Fruit fly (Drosophila melanogaster): ENCODE results near the gene Tmem43.

Gene Tmem43

DNA sequence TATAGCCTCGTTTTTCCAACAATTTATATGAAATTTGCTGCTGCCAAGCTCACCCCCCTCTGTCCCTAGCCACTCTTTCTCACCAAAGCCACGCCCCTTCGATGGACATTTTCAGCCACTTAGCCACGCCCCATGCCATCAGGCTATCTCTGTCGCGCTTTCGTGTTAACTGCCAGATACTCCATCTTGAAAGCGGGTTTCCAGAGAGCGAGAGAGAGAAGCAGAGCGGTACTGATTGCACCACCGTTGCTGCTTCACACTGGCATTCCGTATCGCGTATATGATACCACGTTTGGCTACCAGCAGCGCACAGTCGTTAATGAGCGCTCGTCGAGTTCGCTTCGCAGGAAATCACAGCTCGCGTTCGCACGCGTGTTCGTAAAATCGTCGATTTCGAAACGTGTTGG, 33.0 kb upstream of the Tmem43 start, which contains the start of gene exex (continued):
- TF ChIP-seq pzg (GFP tag; optimal IDR thresholded peaks at IDR 0.05) (no peak), Atf3 (GFP tag; optimal IDR thresholded peaks at IDR 0.05) (no peak), Awh (GFP tag; IDR thresholded peaks at IDR 0.05) (0 out of 2 replicates have a peak, but pooled peaks have one; percentile 26), H2.0 (GFP tag; IDR thresholded peaks at IDR 0.05) (no peak), CG4617 (GFP tag; optimal IDR thresholded peaks at IDR 0.05; ENCODE audit: borderline replicate concordance) (no peak), tll (GFP tag; optimal IDR thresholded peaks at IDR 0.05) (no peak), grau (tag; optimal IDR thresholded peaks at IDR 0.05) (no peak), pum (GFP tag; optimal IDR thresholded peaks at IDR 0.05) (no peak), NC2β (GFP tag; optimal IDR thresholded peaks at IDR 0.05) (no peak), CG7786 (GFP tag; optimal IDR thresholded peaks at IDR 0.05) (no peak), CG9876 (GFP tag; optimal IDR thresholded peaks at IDR 0.05) (no peak), pnt (GFP tag; optimal IDR thresholded peaks at IDR 0.05) (no peak), CG11247 (GFP tag; IDR thresholded peaks at IDR 0.05) (no peak), inv (GFP tag; IDR thresholded peaks at IDR 0.05; ENCODE audit: partially characterized antibody) (no peak), CHES-1-like (GFP tag; optimal IDR thresholded peaks at IDR 0.05) (no peak), pfk (GFP tag; optimal IDR thresholded peaks at IDR 0.05) (no peak), CG10321 (GFP tag; IDR thresholded peaks at IDR 0.05) (peak; percentile 92), Dll (GFP tag; IDR thresholded peaks at IDR 0.05; ENCODE audit: partially characterized antibody) (no peak), CG8765 (GFP tag; IDR thresholded peaks at IDR 0.05) (no peak), CG12942 (GFP tag; optimal IDR thresholded peaks at IDR 0.05) (no peak), Usf (GFP tag; optimal IDR thresholded peaks at IDR 0.05) (no peak), Nf-YB (GFP tag; optimal IDR thresholded peaks at IDR 0.05) (peak; percentile 94), Lim3 (GFP tag; IDR thresholded peaks at IDR 0.05) (no peak), CG12236 (GFP tag; optimal IDR thresholded peaks at IDR 0.05) (no peak), CG6654 (GFP tag; optimal IDR thresholded peaks at IDR 0.05) (no peak), oc (tag; optimal IDR thresholded peaks at IDR 0.05) (peak; percentile 14), CG17328 (GFP tag; IDR thresholded peaks at IDR 0.05) (no peak), fru (optimal IDR thresholded peaks at IDR 0.05) (no peak), esg (GFP tag; conservative IDR thresholded peaks at IDR 0.05) (no peak), CG6854 (GFP tag; optimal IDR thresholded peaks at IDR 0.05) (no peak), CG15479 (GFP tag; optimal IDR thresholded peaks at IDR 0.05) (peak; percentile 15), emc (GFP tag; optimal IDR thresholded peaks at IDR 0.05) (no peak), nom (GFP tag; optimal IDR thresholded peaks at IDR 0.05) (no peak), Dfd (GFP tag; optimal IDR thresholded peaks at IDR 0.05) (no peak), CG4360 (GFP tag; IDR thresholded peaks at IDR 0.05) (no peak), Vsx1 (GFP tag; optimal IDR thresholded peaks at IDR 0.05) (peak; percentile 55), CG6254 (GFP tag; optimal IDR thresholded peaks at IDR 0.05) (no peak), CTCF (GFP tag; optimal IDR thresholded peaks at IDR 0.05) (no peak), CG2712 (tag; optimal IDR thresholded peaks at IDR 0.05) (peak; percentile 14), CG18619 (GFP tag; optimal IDR thresholded peaks at IDR 0.05) (no peak), Trl (optimal IDR thresholded peaks at IDR 0.05) (peak; percentile 61 to 80), Trl (GFP tag; optimal IDR thresholded peaks at IDR 0.05) (peak; percentile 23), kni (GFP tag; optimal IDR thresholded peaks at IDR 0.05) (peak; percentile 58), Sox102F (GFP tag; optimal IDR thresholded peaks at IDR 0.05) (no peak), Hr3 (GFP tag; optimal IDR thresholded peaks at IDR 0.05) (no peak), Dref (GFP tag; IDR thresholded peaks at IDR 0.05) (no peak), eve (GFP tag; optimal IDR thresholded peaks at IDR 0.05) (no peak), CG8944 (GFP tag; optimal IDR thresholded peaks at IDR 0.05) (no peak), Mrtf (GFP tag; IDR thresholded peaks at IDR 0.05) (no peak), lola (GFP tag; optimal IDR thresholded peaks at IDR 0.05) (no peak), CG10209 (GFP tag; optimal IDR thresholded peaks at IDR 0.05) (no peak), Oli (tag; optimal IDR thresholded peaks at IDR 0.05) (no peak), wdn (GFP tag; IDR thresholded peaks at IDR 0.05) (no peak)
